Worm (Caenorhabditis elegans): ENCODE data around the gene F41E6.12.

The F41E6.12 gene

DNA sequence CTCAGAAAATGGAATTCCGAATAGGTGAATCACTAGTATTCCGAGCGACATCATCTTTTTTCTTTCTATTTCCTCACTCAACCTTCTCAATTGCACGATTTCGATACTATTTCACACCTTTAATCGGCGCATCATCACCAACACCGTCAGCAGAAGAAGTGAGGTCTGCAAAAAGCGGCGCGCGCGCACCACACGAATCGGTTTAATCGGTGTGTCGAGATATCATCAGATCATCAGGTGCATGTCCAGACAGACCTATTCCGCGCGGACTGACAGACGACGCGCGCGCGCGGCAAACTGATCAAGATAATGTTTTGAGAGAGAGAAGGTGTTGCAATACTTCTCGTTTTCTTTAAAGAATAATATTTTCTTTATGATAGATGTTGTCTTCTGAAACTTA, 31.5 kb upstream of the F41E6.12 start:
- TF ChIP-seq unc-55 (GFP tag; optimal IDR thresholded peaks at IDR 0.05) (no peak), rnt-1 (tag; optimal IDR thresholded peaks at IDR 0.05) (peak; percentile 20), pat-9 (tag; optimal IDR thresholded peaks at IDR 0.05) (no peak)

ce11 chrV:8658577-8659362, 29.8 kb upstream of the F41E6.12 start:
- TF ChIP-seq ceh-18 (tag; optimal IDR thresholded peaks at IDR 0.05), result peak; percentile 49
- TF ChIP-seq hlh-30 (tag; optimal IDR thresholded peaks at IDR 0.05; ENCODE audit: insufficient read depth), result no peak
- TF ChIP-seq hlh-15 (tag; optimal IDR thresholded peaks at IDR 0.05), result no peak
- TF ChIP-seq unc-55 (GFP tag; optimal IDR thresholded peaks at IDR 0.05), result peak; percentile 37
- no peak for TF ChIP-seq T23F11.4 (GFP tag; optimal IDR thresholded peaks at IDR 0.05)
- no peak for TF ChIP-seq ets-4 (tag; optimal IDR thresholded peaks at IDR 0.05)
- TF ChIP-seq eyg-1 (tag; optimal IDR thresholded peaks at IDR 0.05), result no peak
- TF ChIP-seq ceh-2 (tag; optimal IDR thresholded peaks at IDR 0.05), result no peak
- peak; percentile 56 for TF ChIP-seq rnt-1 (tag; optimal IDR thresholded peaks at IDR 0.05)
- TF ChIP-seq pha-2 (tag; optimal IDR thresholded peaks at IDR 0.05), result no peak
- TF ChIP-seq lin-11 (tag; optimal IDR thresholded peaks at IDR 0.05), result no peak
- TF ChIP-seq fax-1 (tag; optimal IDR thresholded peaks at IDR 0.05), result no peak
- TF ChIP-seq sox-2 (GFP tag; IDR thresholded peaks at IDR 0.05), result no peak
- TF ChIP-seq hlh-8 (tag; optimal IDR thresholded peaks at IDR 0.05), result peak; percentile 34

- TF ChIP-seq pat-9 (tag; optimal IDR thresholded peaks at IDR 0.05) (no peak), fkh-6 (tag; optimal IDR thresholded peaks at IDR 0.05) (no peak), odd-2 (tag; optimal IDR thresholded peaks at IDR 0.05) (no peak), syd-9 (tag; optimal IDR thresholded peaks at IDR 0.05) (no peak), elt-4 (tag; optimal IDR thresholded peaks at IDR 0.05) (no peak), gmeb-2 (tag; optimal IDR thresholded peaks at IDR 0.05) (no peak), sox-4 (tag; optimal IDR thresholded peaks at IDR 0.05) (no peak), pros-1 (tag; optimal IDR thresholded peaks at IDR 0.05) (no peak), ceh-48 (tag; optimal IDR thresholded peaks at IDR 0.05) (no peak), eyg-1 (tag; optimal IDR thresholded peaks at IDR 0.05) (no peak), ama-1 (optimal IDR thresholded peaks at IDR 0.05) (no peak), ceh-6 (GFP tag; optimal IDR thresholded peaks at IDR 0.05) (no peak), C38D4.7 (GFP tag; optimal IDR thresholded peaks at IDR 0.05) (no peak), madf-2 (tag; optimal IDR thresholded peaks at IDR 0.05) (no peak)
Measured at ce11 chrV:8657911-8658310, 29.0 kb upstream of the F41E6.12 start.

ce11 chrV:8654460-8655419, 25.8 kb upstream of the F41E6.12 start:
- peak; percentile 16 for TF ChIP-seq unc-55 (GFP tag; optimal IDR thresholded peaks at IDR 0.05)
- no peak for TF ChIP-seq lin-11 (tag; optimal IDR thresholded peaks at IDR 0.05)

ce11 chrV:8653080-8653821, 24.3 kb upstream of the F41E6.12 start:
- TF ChIP-seq unc-55 (GFP tag; optimal IDR thresholded peaks at IDR 0.05) (peak; percentile 14), syd-9 (tag; optimal IDR thresholded peaks at IDR 0.05) (no peak)

DNA sequence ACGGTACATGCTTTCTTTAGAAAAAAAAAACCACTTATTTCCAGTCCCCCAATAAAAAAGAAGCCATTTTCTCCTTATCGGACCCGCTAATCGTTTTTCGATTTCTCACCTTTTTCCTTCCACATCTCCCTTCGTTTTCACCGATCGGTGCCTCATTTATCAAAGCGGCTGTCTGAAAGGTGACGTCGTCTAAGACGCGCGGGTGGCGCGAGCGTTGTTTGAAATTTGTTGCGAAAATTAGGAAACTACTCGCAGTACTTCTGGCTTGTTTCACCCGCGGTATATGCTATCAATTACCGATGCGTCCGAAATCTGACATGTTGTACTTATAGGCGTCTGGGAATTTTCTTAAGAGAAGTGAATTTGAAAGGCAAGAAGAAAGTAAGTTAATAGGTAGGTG, 23.2 kb upstream of the F41E6.12 start:
- TF ChIP-seq che-1 (tag; optimal IDR thresholded peaks at IDR 0.05), result no peak
- TF ChIP-seq fkh-6 (tag; optimal IDR thresholded peaks at IDR 0.05), result no peak
